Fruit fly (Drosophila melanogaster): ENCODE data around the gene CG15395.

dm6 chr2L:2576565-2577360, 33.0 kb upstream of the CG15395 start, which contains the start of gene insv:
- no peak for TF ChIP-seq usp (GFP tag; optimal IDR thresholded peaks at IDR 0.05)
- TF ChIP-seq pan (optimal IDR thresholded peaks at IDR 0.05) = no peak
- TF ChIP-seq Myc (optimal IDR thresholded peaks at IDR 0.05) = no peak
- TF ChIP-seq Mio (GFP tag; optimal IDR thresholded peaks at IDR 0.05) = no peak
- no peak for TF ChIP-seq Hr78 (GFP tag; optimal IDR thresholded peaks at IDR 0.05)
- no peak for TF ChIP-seq Jra (GFP tag; optimal IDR thresholded peaks at IDR 0.05)
- TF ChIP-seq br (GFP tag; optimal IDR thresholded peaks at IDR 0.05) = no peak
- no peak for TF ChIP-seq Hr83 (GFP tag; optimal IDR thresholded peaks at IDR 0.05; ENCODE audit: poor library complexity, severe bottlenecking)
- TF ChIP-seq Rel (GFP tag; optimal IDR thresholded peaks at IDR 0.05) = no peak
- TF ChIP-seq Rel (tag; optimal IDR thresholded peaks at IDR 0.05) = no peak
- no peak for TF ChIP-seq psq (GFP tag; optimal IDR thresholded peaks at IDR 0.05)
- TF ChIP-seq tai (GFP tag; optimal IDR thresholded peaks at IDR 0.05) = no peak
- no peak for TF ChIP-seq Sp1 (GFP tag; optimal IDR thresholded peaks at IDR 0.05)

Data from whole organism, wandering third instar larva.